Fruit fly (Drosophila melanogaster): Measurements from ENCODE around the gene fbl.

The fbl gene

DNA sequence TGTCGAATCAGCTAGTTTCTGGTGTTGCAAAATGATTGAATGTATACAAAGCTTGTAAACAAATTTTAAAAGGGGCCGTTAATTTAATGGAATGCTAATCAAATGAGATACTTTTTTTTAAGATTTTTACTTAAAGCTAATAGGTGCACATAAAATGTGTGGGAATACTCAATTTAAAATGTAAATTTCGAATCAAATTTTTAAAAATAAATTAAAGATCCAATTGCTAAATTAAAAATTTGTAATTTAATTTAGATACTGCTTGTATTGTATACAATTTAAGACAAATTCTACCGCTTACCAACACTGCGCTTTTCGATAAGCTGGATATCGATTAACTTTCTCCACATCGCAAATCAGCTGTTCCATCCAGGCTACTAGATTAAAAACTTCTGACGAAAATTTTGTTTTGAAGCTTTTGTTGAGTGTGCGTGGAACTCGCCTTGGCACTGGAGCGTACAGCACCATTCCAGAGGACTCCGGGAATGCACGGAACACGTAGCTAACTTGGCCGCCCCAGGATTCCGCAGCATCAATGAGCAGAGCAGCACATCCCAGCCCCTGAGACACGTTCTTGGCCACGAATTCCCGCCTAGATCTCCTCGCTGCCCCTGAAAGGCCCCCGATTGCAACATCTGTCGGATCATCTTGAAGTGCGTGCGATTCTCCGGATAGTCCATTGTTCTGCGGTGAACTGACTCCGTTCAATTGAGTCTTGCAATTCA is at the start of gene fbl, which contains the start of gene CG5498:
Gene fbl, plus strand, starts transcription at position 344 of the 725 bp plus-strand sequence.
Gene CG5498, minus strand, starts transcription at position 24 of the 725 bp plus-strand sequence.
- peak; percentile 59 for TF ChIP-seq CG8301 (tag; optimal IDR thresholded peaks at IDR 0.05)
- TF ChIP-seq Pif1A (GFP tag; optimal IDR thresholded peaks at IDR 0.05): no peak
- TF ChIP-seq CG15710 (tag; optimal IDR thresholded peaks at IDR 0.05): peak; percentile 69
- TF ChIP-seq CG9948 (tag; optimal IDR thresholded peaks at IDR 0.05): peak; percentile 61
- peak; percentile 68 for TF ChIP-seq D1 (tag; optimal IDR thresholded peaks at IDR 0.05)
- 0 out of 3 replicates have a peak, but pooled peaks have one; percentile 55 for TF ChIP-seq CG4496 (GFP tag; IDR thresholded peaks at IDR 0.05)
- TF ChIP-seq Ets98B (GFP tag; IDR thresholded peaks at IDR 0.05): no peak
- no peak for TF ChIP-seq rn (GFP tag; IDR thresholded peaks at IDR 0.05)
- no peak for TF ChIP-seq CG14655 (GFP tag; optimal IDR thresholded peaks at IDR 0.05)
- no peak for TF ChIP-seq CG10348 (GFP tag; IDR thresholded peaks at IDR 0.05)
- TF ChIP-seq Pif1B (GFP tag; optimal IDR thresholded peaks at IDR 0.05): peak; percentile 5
- no peak for TF ChIP-seq EcR (GFP tag; optimal IDR thresholded peaks at IDR 0.05)
- no peak for TF ChIP-seq CG13204 (GFP tag; optimal IDR thresholded peaks at IDR 0.05)
- TF ChIP-seq CG32121 (GFP tag; IDR thresholded peaks at IDR 0.05): peak; percentile 49; the same call in 1 of the 2 replicates
- peak; percentile 75 for TF ChIP-seq CG8159 (tag; optimal IDR thresholded peaks at IDR 0.05)
- TF ChIP-seq fd96Ca (GFP tag; IDR thresholded peaks at IDR 0.05): no peak
- TF ChIP-seq gl (tag; optimal IDR thresholded peaks at IDR 0.05): no peak
- TF ChIP-seq CG17806 (tag; optimal IDR thresholded peaks at IDR 0.05): peak; percentile 57
- peak; percentile 64 for TF ChIP-seq Snoo (tag; optimal IDR thresholded peaks at IDR 0.05)
- no peak for TF ChIP-seq CG12605 (GFP tag; IDR thresholded peaks at IDR 0.05)
- peak; percentile 36 for TF ChIP-seq CG34367 (tag; optimal IDR thresholded peaks at IDR 0.05)

DNA sequence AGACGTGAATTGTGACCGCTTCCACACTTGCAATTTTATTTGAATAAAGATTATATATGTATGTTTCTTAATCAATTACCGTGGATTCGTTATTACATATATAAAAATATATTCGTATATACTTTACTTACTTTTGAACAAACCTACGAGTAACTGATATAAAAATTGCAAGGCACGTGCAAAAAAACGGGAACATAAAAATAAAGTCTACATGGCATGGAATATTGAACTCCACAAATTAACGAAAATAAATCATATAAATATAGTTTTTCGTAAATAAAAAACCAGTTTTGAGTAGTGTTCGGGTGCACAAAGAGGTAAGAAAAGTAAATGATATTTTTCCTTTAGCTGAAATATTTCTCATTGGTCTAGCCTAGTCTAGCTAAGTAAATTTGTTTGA is 41.9 kb upstream of the fbl start, which contains the start of gene Spn77Bc:
Gene Spn77Bc, plus strand, starts transcription at position 301 of the 400 bp plus-strand sequence.
- no peak for TF ChIP-seq EcR (GFP tag; optimal IDR thresholded peaks at IDR 0.05)
- TF ChIP-seq CG15710 (tag; optimal IDR thresholded peaks at IDR 0.05): no peak
- TF ChIP-seq Pif1B (GFP tag; optimal IDR thresholded peaks at IDR 0.05): no peak
- no peak for TF ChIP-seq CG14655 (GFP tag; optimal IDR thresholded peaks at IDR 0.05)
- TF ChIP-seq Snoo (tag; optimal IDR thresholded peaks at IDR 0.05): no peak
- TF ChIP-seq D1 (tag; optimal IDR thresholded peaks at IDR 0.05): no peak
- no peak for TF ChIP-seq CG8159 (tag; optimal IDR thresholded peaks at IDR 0.05)
- no peak for TF ChIP-seq CG13204 (GFP tag; optimal IDR thresholded peaks at IDR 0.05)
- TF ChIP-seq CG12605 (GFP tag; IDR thresholded peaks at IDR 0.05): no peak
- TF ChIP-seq CG4496 (GFP tag; IDR thresholded peaks at IDR 0.05): no peak
- TF ChIP-seq CG32121 (GFP tag; IDR thresholded peaks at IDR 0.05): no peak
- no peak for TF ChIP-seq CG8301 (tag; optimal IDR thresholded peaks at IDR 0.05)

DNA sequence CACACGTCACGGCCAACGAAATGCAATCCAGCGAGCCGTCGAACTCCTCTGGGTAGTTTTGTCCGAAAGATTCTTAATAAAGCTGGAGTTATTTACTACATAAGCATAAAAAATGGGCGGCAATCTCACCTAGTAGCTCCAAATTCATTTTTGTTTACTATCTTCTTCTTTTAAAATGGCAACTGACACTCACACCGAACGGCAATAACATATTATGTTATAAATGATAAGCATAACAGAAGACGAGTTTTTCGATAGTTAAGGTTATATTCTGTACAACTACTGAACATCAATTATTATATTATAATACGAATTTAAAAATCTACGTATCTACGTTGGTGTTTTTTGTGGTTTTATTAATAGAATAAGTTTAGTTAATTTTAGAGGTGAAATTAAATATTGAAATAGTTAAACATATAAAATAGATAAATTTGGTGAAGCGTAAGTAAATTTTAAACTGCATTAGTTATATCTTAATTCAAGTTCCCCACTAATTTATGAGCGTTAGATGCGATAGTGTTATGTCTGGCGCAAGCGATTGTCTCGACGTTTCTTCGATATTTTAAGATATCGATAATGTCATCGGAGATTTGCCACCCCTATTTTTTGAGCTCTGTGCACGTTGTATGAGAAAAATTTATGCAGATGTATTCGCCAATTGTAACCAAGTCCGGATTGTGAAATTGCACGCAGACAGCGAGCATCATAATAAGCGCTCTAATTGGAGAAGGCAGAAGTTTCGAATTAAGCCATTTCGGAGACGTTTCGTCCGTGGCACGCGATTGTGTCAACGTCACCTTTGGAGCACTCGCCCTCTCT is 36.3 kb upstream of the fbl start, which contains the start of the genes Rbbp5 and eRF1:
Gene Rbbp5, minus strand, starts transcription at position 181 of the 819 bp plus-strand sequence.
Gene eRF1, plus strand, starts transcription at position 594 of the 819 bp plus-strand sequence.
- TF ChIP-seq CG34367 (tag; optimal IDR thresholded peaks at IDR 0.05): no peak
- peak; percentile 37 for TF ChIP-seq CG9948 (tag; optimal IDR thresholded peaks at IDR 0.05)
- no peak for TF ChIP-seq gl (tag; optimal IDR thresholded peaks at IDR 0.05)
- no peak for TF ChIP-seq D1 (tag; optimal IDR thresholded peaks at IDR 0.05)
- TF ChIP-seq Snoo (tag; optimal IDR thresholded peaks at IDR 0.05): peak; percentile 43
- TF ChIP-seq CG15710 (tag; optimal IDR thresholded peaks at IDR 0.05): peak; percentile 66
- TF ChIP-seq CG8301 (tag; optimal IDR thresholded peaks at IDR 0.05): peak; percentile 6
- peak; percentile 63 for TF ChIP-seq rn (GFP tag; IDR thresholded peaks at IDR 0.05)
- peak; percentile 46 for TF ChIP-seq CG17806 (tag; optimal IDR thresholded peaks at IDR 0.05)
- peak; percentile 18 for TF ChIP-seq Pif1B (GFP tag; optimal IDR thresholded peaks at IDR 0.05)
- no peak for TF ChIP-seq EcR (GFP tag; optimal IDR thresholded peaks at IDR 0.05)
- TF ChIP-seq CG8159 (tag; optimal IDR thresholded peaks at IDR 0.05): peak; percentile 61
- peak; percentile 62; the same call in 1 of the 2 replicates for TF ChIP-seq CG32121 (GFP tag; IDR thresholded peaks at IDR 0.05)
- TF ChIP-seq CG10348 (GFP tag; IDR thresholded peaks at IDR 0.05): no peak
- TF ChIP-seq CG4496 (GFP tag; IDR thresholded peaks at IDR 0.05): no peak

DNA sequence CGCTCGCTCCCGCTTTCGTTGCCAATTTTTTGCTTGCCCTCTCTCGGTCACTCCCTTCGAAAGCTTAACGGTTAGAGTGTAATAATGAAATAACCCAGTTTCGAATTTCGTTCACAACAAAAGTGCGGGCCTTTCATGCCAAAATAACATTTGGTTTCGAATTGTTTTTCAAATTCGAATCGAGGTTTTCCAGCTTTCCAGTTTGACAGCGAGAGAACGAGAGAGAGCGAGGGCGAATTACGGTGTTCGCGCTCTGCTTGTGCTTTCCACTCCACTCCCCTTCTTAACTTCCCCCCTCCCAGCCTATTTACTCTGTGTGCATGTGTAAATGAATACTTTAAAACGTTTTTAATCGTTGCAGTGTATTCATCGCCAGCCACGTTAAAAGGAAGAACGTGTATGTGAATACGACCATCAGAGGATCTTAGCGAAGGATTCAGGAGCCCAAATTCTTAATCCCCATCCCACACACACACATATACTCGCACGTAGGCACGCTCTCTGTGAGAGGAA is 35.6 kb upstream of the fbl start:
- TF ChIP-seq CG8159 (tag; optimal IDR thresholded peaks at IDR 0.05) (no peak), fd96Ca (GFP tag; IDR thresholded peaks at IDR 0.05) (no peak), CG9948 (tag; optimal IDR thresholded peaks at IDR 0.05) (no peak), Pif1A (GFP tag; optimal IDR thresholded peaks at IDR 0.05) (no peak), CG14655 (GFP tag; optimal IDR thresholded peaks at IDR 0.05) (no peak)

DNA sequence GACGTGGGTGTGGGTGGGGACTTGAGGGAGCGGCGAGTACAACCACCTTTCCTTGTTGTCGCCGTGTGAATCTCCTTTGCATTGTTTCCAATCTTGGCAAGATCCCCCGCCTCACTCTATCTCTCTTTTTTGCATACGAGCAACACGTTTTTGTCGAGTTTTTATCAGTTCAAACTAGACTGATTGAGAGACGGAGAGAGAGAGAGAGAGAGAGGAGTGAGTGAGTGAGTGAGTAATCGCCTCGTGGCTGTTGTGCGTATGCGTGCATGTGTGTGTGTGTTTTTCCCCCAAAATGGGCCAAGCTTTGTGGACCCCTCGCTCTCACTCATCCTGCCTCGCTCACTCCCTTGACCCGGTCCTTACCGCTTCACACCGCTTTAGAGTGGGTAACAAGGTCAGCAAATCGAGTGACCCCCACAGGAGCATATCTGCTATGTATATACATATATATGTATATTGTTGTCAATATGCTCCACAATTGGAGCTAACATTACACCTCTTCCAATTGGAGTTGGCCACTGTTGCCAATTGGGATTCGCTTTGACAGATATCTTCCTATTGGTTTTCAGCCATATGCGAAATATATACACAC is 34.8 kb upstream of the fbl start:
- TF ChIP-seq CG32121 (GFP tag; IDR thresholded peaks at IDR 0.05): 0 out of 2 replicates have a peak, but pooled peaks have one; percentile 29
- no peak for TF ChIP-seq gl (tag; optimal IDR thresholded peaks at IDR 0.05)
- TF ChIP-seq CG12605 (GFP tag; IDR thresholded peaks at IDR 0.05): 0 out of 2 replicates have a peak, but pooled peaks have one; percentile 46
- no peak for TF ChIP-seq CG17806 (tag; optimal IDR thresholded peaks at IDR 0.05)
- TF ChIP-seq EcR (GFP tag; optimal IDR thresholded peaks at IDR 0.05): peak; percentile 95
- no peak for TF ChIP-seq CG13204 (GFP tag; optimal IDR thresholded peaks at IDR 0.05)
- TF ChIP-seq D1 (tag; optimal IDR thresholded peaks at IDR 0.05): no peak
- no peak for TF ChIP-seq Pif1B (GFP tag; optimal IDR thresholded peaks at IDR 0.05)
- no peak for TF ChIP-seq Snoo (tag; optimal IDR thresholded peaks at IDR 0.05)
- TF ChIP-seq rn (GFP tag; IDR thresholded peaks at IDR 0.05): no peak
- no peak for TF ChIP-seq CG10348 (GFP tag; IDR thresholded peaks at IDR 0.05)
- TF ChIP-seq CG4496 (GFP tag; IDR thresholded peaks at IDR 0.05): 0 out of 3 replicates have a peak, but pooled peaks have one; percentile 39
- TF ChIP-seq fd96Ca (GFP tag; IDR thresholded peaks at IDR 0.05): no peak; the same call in 2 of the 3 replicates
- no peak for TF ChIP-seq CG34367 (tag; optimal IDR thresholded peaks at IDR 0.05)
- TF ChIP-seq Ets98B (GFP tag; IDR thresholded peaks at IDR 0.05): peak; percentile 44; the same call in 1 of the 2 replicates
- no peak for TF ChIP-seq CG9948 (tag; optimal IDR thresholded peaks at IDR 0.05)
- no peak for TF ChIP-seq CG8159 (tag; optimal IDR thresholded peaks at IDR 0.05)
- no peak for TF ChIP-seq CG8301 (tag; optimal IDR thresholded peaks at IDR 0.05)
- TF ChIP-seq CG15710 (tag; optimal IDR thresholded peaks at IDR 0.05): no peak
- no peak for TF ChIP-seq CG14655 (GFP tag; optimal IDR thresholded peaks at IDR 0.05)
- TF ChIP-seq Pif1A (GFP tag; optimal IDR thresholded peaks at IDR 0.05): no peak

Measured in whole organism, pupa.